Fruit fly (Drosophila melanogaster) whole organism, prepupa: ENCODE results near the gene CG31301.

ENCODE experiments used
- CG31627 ChIP-seq: fragments of 200-800 bp; sonication (Bioruptor generic); optimal IDR thresholded peaks from 3 replicates; lab custom pipeline; 2016; ENCODE audit warnings: missing biosample characterization, missing genetic modification characterization
- CG6854 ChIP-seq: fragments of 200-800 bp; sonication (Bioruptor generic); optimal IDR thresholded peaks from 2 replicates; lab custom pipeline; 2017; ENCODE audit warnings: missing biosample characterization, mild to moderate bottlenecking, missing genetic modification characterization
- CG8319 ChIP-seq: fragments of 200-800 bp; sonication (Bioruptor generic); optimal IDR thresholded peaks from 3 replicates; lab custom pipeline; 2016; ENCODE audit warnings: missing biosample characterization, missing genetic modification characterization
- OdsH ChIP-seq: fragments of 200-800 bp; sonication (Bioruptor generic); optimal IDR thresholded peaks from 3 replicates; lab custom pipeline; 2016; ENCODE audit warnings: missing biosample characterization, missing genetic modification characterization
- Sox102F ChIP-seq: fragments of 200-800 bp; sonication (Bioruptor generic); optimal IDR thresholded peaks from 2 replicates; lab custom pipeline; 2016; ENCODE audit warnings: missing biosample characterization, mild to moderate bottlenecking, missing genetic modification characterization
- Sox15 ChIP-seq: fragments of 200-800 bp; sonication (Bioruptor generic); optimal IDR thresholded peaks from 3 replicates; lab custom pipeline; 2016; ENCODE audit warnings: missing biosample characterization, missing genetic modification characterization
- acj6 ChIP-seq: fragments of 200-800 bp; sonication (Bioruptor generic); optimal IDR thresholded peaks from 3 replicates; lab custom pipeline; 2016; ENCODE audit warnings: missing biosample characterization, missing genetic modification characterization
- esn ChIP-seq: fragments of 200-800 bp; sonication (Bioruptor generic); optimal IDR thresholded peaks from 2 replicates; lab custom pipeline; 2016; ENCODE audit warnings: missing biosample characterization, mild to moderate bottlenecking, missing genetic modification characterization, moderate library complexity
- topi ChIP-seq: fragments of 200-800 bp; sonication (Bioruptor generic); optimal IDR thresholded peaks from 3 replicates; lab custom pipeline; 2016; ENCODE audit warnings: missing biosample characterization, missing genetic modification characterization

- TF ChIP-seq CG6854 (no peak), OdsH (GFP tag; lab: Kevin White, UChicago) (no peak), CG31627 (GFP tag; lab: Kevin White, UChicago) (no peak), acj6 (GFP tag; lab: Kevin White, UChicago) (no peak), CG8319 (GFP tag; lab: Kevin White, UChicago) (no peak), Sox15 (GFP tag; lab: Kevin White, UChicago) (no peak), esn (no peak), topi (GFP tag; lab: Kevin White, UChicago) (no peak), Sox102F (GFP tag; lab: Kevin White, UChicago) (no peak)
These were observed 40.8 kb upstream of the CG31301 start for dm6 chr3R:15305246-15305645.
